Fruit fly (Drosophila melanogaster): ENCODE data around the gene Cht11.
A peak's percentile ranks its signal among the peaks of the same experiment; 100 is the strongest.

Cht11 gene

dm6 chrX:6859756-6860412, 10.6 kb upstream of the Cht11 start:
- TF ChIP-seq Spps (tag; optimal IDR thresholded peaks at IDR 0.05) = peak; percentile 52
- no peak for TF ChIP-seq CG3163 (GFP tag; optimal IDR thresholded peaks at IDR 0.05)
- no peak for TF ChIP-seq Ets97D (GFP tag; optimal IDR thresholded peaks at IDR 0.05)
- no peak for TF ChIP-seq CG4282 (GFP tag; optimal IDR thresholded peaks at IDR 0.05)
- peak; percentile 73 for TF ChIP-seq Awh (GFP tag; IDR thresholded peaks at IDR 0.05)
- no peak for TF ChIP-seq NfI (GFP tag; optimal IDR thresholded peaks at IDR 0.05)
- TF ChIP-seq Atf3 (GFP tag; optimal IDR thresholded peaks at IDR 0.05) = no peak
- peak; percentile 32 for TF ChIP-seq Myb (GFP tag; optimal IDR thresholded peaks at IDR 0.05)
- peak; percentile 39 for TF ChIP-seq Sry-δ (GFP tag; optimal IDR thresholded peaks at IDR 0.05)
- TF ChIP-seq CG17829 (tag; optimal IDR thresholded peaks at IDR 0.05) = peak; percentile 76
- TF ChIP-seq sens-2 (GFP tag; IDR thresholded peaks at IDR 0.05) = no peak
- TF ChIP-seq CG5245 (GFP tag; optimal IDR thresholded peaks at IDR 0.05) = peak; percentile 68
- TF ChIP-seq Dad (GFP tag; optimal IDR thresholded peaks at IDR 0.05) = peak; percentile 62
- peak; percentile 1 for TF ChIP-seq CG10543 (GFP tag; optimal IDR thresholded peaks at IDR 0.05)
- peak; percentile 59 for TF ChIP-seq CG6765 (GFP tag; optimal IDR thresholded peaks at IDR 0.05)
- peak; percentile 82 for TF ChIP-seq Dip3 (GFP tag; optimal IDR thresholded peaks at IDR 0.05)
- peak in 1 of 2 experiments; percentile 42 for TF ChIP-seq chif (GFP tag; optimal IDR thresholded peaks at IDR 0.05)
- TF ChIP-seq p53 (GFP tag; optimal IDR thresholded peaks at IDR 0.05) = no peak
- peak; percentile 58 for TF ChIP-seq B-H1 (GFP tag; IDR thresholded peaks at IDR 0.05)
- peak; percentile 38 for TF ChIP-seq CG13894 (tag; optimal IDR thresholded peaks at IDR 0.05)
- TF ChIP-seq CG10321 (GFP tag; IDR thresholded peaks at IDR 0.05) = no peak
- TF ChIP-seq Vsx1 (GFP tag; optimal IDR thresholded peaks at IDR 0.05) = peak; percentile 57
- peak; percentile 64 for TF ChIP-seq Rx (GFP tag; IDR thresholded peaks at IDR 0.05)
- peak; percentile 66; the same call in 2 of the 3 replicates for TF ChIP-seq CG7357 (GFP tag; IDR thresholded peaks at IDR 0.05)
- peak; percentile 7 for TF ChIP-seq Neu2 (GFP tag; optimal IDR thresholded peaks at IDR 0.05; ENCODE audit: borderline replicate concordance)
- TF ChIP-seq dpn (GFP tag; optimal IDR thresholded peaks at IDR 0.05) = peak; percentile 23 to 87
- peak; percentile 75 for TF ChIP-seq CG4328 (GFP tag; optimal IDR thresholded peaks at IDR 0.05)
- TF ChIP-seq oc (tag; optimal IDR thresholded peaks at IDR 0.05) = no peak
- TF ChIP-seq chn (GFP tag; optimal IDR thresholded peaks at IDR 0.05) = no peak
- peak; percentile 59 for TF ChIP-seq CG7372 (GFP tag; IDR thresholded peaks at IDR 0.05)
- TF ChIP-seq CG12071 (GFP tag; optimal IDR thresholded peaks at IDR 0.05) = peak; percentile 28
- TF ChIP-seq zfh1 (GFP tag; IDR thresholded peaks at IDR 0.05) = peak; percentile 60
- TF ChIP-seq Scr (GFP tag; IDR thresholded peaks at IDR 0.05; ENCODE audit: partially characterized antibody) = no peak
- no peak for TF ChIP-seq CG2202 (tag; optimal IDR thresholded peaks at IDR 0.05)
- peak in 1 of 2 experiments; percentile 96 for TF ChIP-seq eve (GFP tag; optimal IDR thresholded peaks at IDR 0.05)
- no peak for TF ChIP-seq fru (optimal IDR thresholded peaks at IDR 0.05)
- TF ChIP-seq NC2β (GFP tag; optimal IDR thresholded peaks at IDR 0.05) = no peak
- TF ChIP-seq Max (GFP tag; optimal IDR thresholded peaks at IDR 0.05) = peak; percentile 80
- peak; percentile 55 for TF ChIP-seq TFAM (GFP tag; optimal IDR thresholded peaks at IDR 0.05)
- TF ChIP-seq al (GFP tag; IDR thresholded peaks at IDR 0.05) = peak; percentile 78
- peak; percentile 26 for TF ChIP-seq CG17186 (GFP tag; optimal IDR thresholded peaks at IDR 0.05)
- no peak for TF ChIP-seq br (optimal IDR thresholded peaks at IDR 0.05)
- TF ChIP-seq CG33213 (GFP tag; optimal IDR thresholded peaks at IDR 0.05) = peak; percentile 64
- peak in 1 of 2 experiments; percentile 93 for TF ChIP-seq Eip74EF (GFP tag; optimal IDR thresholded peaks at IDR 0.05)
- peak; percentile 53 for TF ChIP-seq Jarid2 (GFP tag; optimal IDR thresholded peaks at IDR 0.05)
- peak; percentile 66 for TF ChIP-seq CG12769 (tag; optimal IDR thresholded peaks at IDR 0.05)
- TF ChIP-seq Gsc (GFP tag; IDR thresholded peaks at IDR 0.05) = no peak
- no peak for TF ChIP-seq usp (GFP tag; optimal IDR thresholded peaks at IDR 0.05)
- TF ChIP-seq CG6272 (GFP tag; IDR thresholded peaks at IDR 0.05) = peak; percentile 61
- TF ChIP-seq Hey (tag; optimal IDR thresholded peaks at IDR 0.05) = no peak
- TF ChIP-seq CG33557 (GFP tag; optimal IDR thresholded peaks at IDR 0.05) = no peak
